Worm (Caenorhabditis elegans) whole organism, L2 larva: ENCODE results near the gene C54D10.3.

Experiments
- C34F6.9 ChIP-seq: fragments of 150-350 bp; optimal IDR thresholded peaks from 2 replicates; lab custom pipeline; 2014; ENCODE audit warnings: missing biosample characterization, missing genetic modification characterization
- F13H6.1 ChIP-seq: sonication (generic microtip); optimal IDR thresholded peaks from 2 replicates; lab custom pipeline; 2016; ENCODE audit warnings: missing genetic modification characterization, missing compliant biosample characterization
- R02D3.7 ChIP-seq: fragments of 150-350 bp; optimal IDR thresholded peaks from 2 replicates; lab custom pipeline; 2014; ENCODE audit warnings: missing biosample characterization, missing genetic modification characterization
- alr-1 ChIP-seq: fragments of 150-350 bp; optimal IDR thresholded peaks from 2 replicates; lab custom pipeline; 2014; ENCODE audit warnings: missing biosample characterization, missing genetic modification characterization
- aly-2 ChIP-seq: fragments of 150-350 bp; optimal IDR thresholded peaks from 2 replicates; lab custom pipeline; 2014; ENCODE audit warnings: missing biosample characterization, missing genetic modification characterization
- ama-1 ChIP-seq: fragments of 150-350 bp; optimal IDR thresholded peaks from 2 replicates; lab custom pipeline; 2018; ENCODE audit warnings: inconsistent platforms
- blmp-1 ChIP-seq: sonication (generic microtip); optimal IDR thresholded peaks from 2 replicates; lab custom pipeline; 2017; ENCODE audit warnings: missing genetic modification characterization, mild to moderate bottlenecking, missing compliant biosample characterization, antibody characterized with exemption, moderate library complexity; ENCODE audit not compliant: insufficient read depth
- ceh-16 ChIP-seq: fragments of 150-350 bp; optimal IDR thresholded peaks from 2 replicates; lab custom pipeline; 2014; ENCODE audit warnings: missing biosample characterization, missing genetic modification characterization
- crh-2 ChIP-seq: sonication (generic microtip); optimal IDR thresholded peaks from 2 replicates; lab custom pipeline; 2017; ENCODE audit warnings: missing biosample characterization, missing genetic modification characterization
- dmd-4 ChIP-seq: sonication (generic microtip); optimal IDR thresholded peaks from 2 replicates; lab custom pipeline; 2017; ENCODE audit warnings: missing biosample characterization, missing genetic modification characterization
- elt-1 ChIP-seq: fragments of 150-350 bp; optimal IDR thresholded peaks from 2 replicates; lab custom pipeline; 2014; ENCODE audit warnings: missing biosample characterization, missing genetic modification characterization
- fos-1 ChIP-seq: fragments of 150-350 bp; optimal IDR thresholded peaks from 2 replicates; lab custom pipeline; 2014; ENCODE audit warnings: missing biosample characterization, missing genetic modification characterization
- gmeb-1 ChIP-seq: fragments of 150-350 bp; optimal IDR thresholded peaks from 2 replicates; lab custom pipeline; 2014; ENCODE audit warnings: missing biosample characterization, missing genetic modification characterization
- lin-13 ChIP-seq: fragments of 150-350 bp; optimal IDR thresholded peaks from 2 replicates; lab custom pipeline; 2014; ENCODE audit warnings: missing biosample characterization, missing genetic modification reagents, missing genetic modification characterization
- lsy-2 ChIP-seq, 2 experiments: fragments of 150-350 bp in 1 of 2; sonication (generic microtip) in 1 of 2; optimal IDR thresholded peaks; 2 replicates each; lab custom pipeline; 2014 to 2017; ENCODE audit warnings: missing biosample characterization in 2 of 2, missing genetic modification characterization in 2 of 2
- mbf-1 ChIP-seq: sonication (generic microtip); optimal IDR thresholded peaks from 2 replicates; lab custom pipeline; 2017; ENCODE audit warnings: missing biosample characterization, missing genetic modification characterization
- nhr-10 ChIP-seq: sonication (generic microtip); optimal IDR thresholded peaks from 2 replicates; lab custom pipeline; 2017; ENCODE audit warnings: missing biosample characterization, missing genetic modification characterization
- nhr-129 ChIP-seq: fragments of 150-350 bp; optimal IDR thresholded peaks from 2 replicates; lab custom pipeline; 2014; ENCODE audit warnings: missing biosample characterization, missing genetic modification characterization
- nhr-21 ChIP-seq: fragments of 150-350 bp; optimal IDR thresholded peaks from 2 replicates; lab custom pipeline; 2014; ENCODE audit warnings: missing biosample characterization, missing genetic modification characterization
- nhr-23 ChIP-seq: fragments of 150-350 bp; optimal IDR thresholded peaks from 2 replicates; lab custom pipeline; 2014; ENCODE audit warnings: missing biosample characterization, missing genetic modification reagents, missing genetic modification characterization
- nhr-237 ChIP-seq: fragments of 150-350 bp; optimal IDR thresholded peaks from 2 replicates; lab custom pipeline; 2014; ENCODE audit warnings: missing biosample characterization, missing genetic modification characterization
- nhr-25 ChIP-seq: fragments of 150-350 bp; sonication (generic microtip); optimal IDR thresholded peaks from 3 replicates; lab custom pipeline; 2014; ENCODE audit warnings: missing biosample characterization, missing genetic modification characterization
- nhr-77 ChIP-seq: fragments of 150-350 bp; optimal IDR thresholded peaks from 2 replicates; lab custom pipeline; 2014; ENCODE audit warnings: missing biosample characterization, missing genetic modification characterization
- sem-4 ChIP-seq: fragments of 150-350 bp; optimal IDR thresholded peaks from 2 replicates; lab custom pipeline; 2014; ENCODE audit warnings: missing biosample characterization, missing genetic modification reagents, missing genetic modification characterization
- skn-1 ChIP-seq: sonication (generic microtip); optimal IDR thresholded peaks from 2 replicates; lab custom pipeline; 2017; ENCODE audit warnings: missing biosample characterization, missing genetic modification characterization
- sma-3 ChIP-seq: sonication (generic microtip); optimal IDR thresholded peaks from 2 replicates; lab custom pipeline; 2016; ENCODE audit warnings: missing genetic modification reagents, missing genetic modification characterization, missing compliant biosample characterization
- sma-9 ChIP-seq, 2 experiments: fragments of 150-350 bp in 1 of 2; sonication (generic microtip) in 1 of 2; optimal IDR thresholded peaks; 2 replicates each; lab custom pipeline; 2014 to 2016; ENCODE audit warnings: missing genetic modification characterization in 2 of 2, mild to moderate bottlenecking in 1 of 2, missing biosample characterization in 1 of 2, missing compliant biosample characterization in 1 of 2, missing genetic modification reagents in 1 of 2, moderate library complexity in 1 of 2
- snpc-4 ChIP-seq: fragments of 150-350 bp; optimal IDR thresholded peaks from 2 replicates; lab custom pipeline; 2014; ENCODE audit warnings: missing biosample characterization, missing genetic modification characterization
- unc-39 ChIP-seq: fragments of 150-350 bp; optimal IDR thresholded peaks from 2 replicates; lab custom pipeline; 2014; ENCODE audit warnings: missing biosample characterization, missing genetic modification characterization
- unc-62 ChIP-seq: fragments of 150-350 bp; optimal IDR thresholded peaks from 2 replicates; lab custom pipeline; 2014; ENCODE audit warnings: missing biosample characterization, missing genetic modification reagents, missing genetic modification characterization
- zag-1 ChIP-seq: fragments of 150-350 bp; optimal IDR thresholded peaks from 2 replicates; lab custom pipeline; 2014; ENCODE audit warnings: missing biosample characterization, missing genetic modification characterization
- ztf-11 ChIP-seq: sonication (generic microtip); optimal IDR thresholded peaks from 2 replicates; lab custom pipeline; 2017; ENCODE audit warnings: missing biosample characterization, missing genetic modification characterization

Gene C54D10.3

ce11 chrV:12410416-12411001 is 7.9 kb upstream of the C54D10.3 start, which contains the start of gene hrg-2:
Gene hrg-2, minus strand, starts transcription at chrV:12410513.
- TF ChIP-seq ceh-16 = no peak
- peak; percentile 96 for TF ChIP-seq nhr-129 (tag; lab: Kevin White, UChicago)
- peak; percentile 55 for TF ChIP-seq sma-9 (GFP tag; optimal IDR thresholded peaks at IDR 0.05; lab: Kevin White, UChicago)
- no peak for TF ChIP-seq sma-9 (tag; optimal IDR thresholded peaks at IDR 0.05; lab: Kevin White, UChicago)
- TF ChIP-seq mbf-1 (tag; lab: Kevin White, UChicago) = no peak
- TF ChIP-seq lsy-2 (tag; optimal IDR thresholded peaks at IDR 0.05; lab: Kevin White, UChicago) = peak in 1 of 2 experiments; percentile 12
- peak; percentile 24 for TF ChIP-seq nhr-21 (tag; lab: Kevin White, UChicago)
- TF ChIP-seq nhr-25 (tag; lab: Kevin White, UChicago) = peak; percentile 85

- TF ChIP-seq nhr-25 (tag; lab: Kevin White, UChicago) = peak; percentile 12
- no peak for TF ChIP-seq crh-2 (tag; lab: Kevin White, UChicago)
- peak; percentile 13 for TF ChIP-seq blmp-1 (tag; lab: Kevin White, UChicago)
- no peak for TF ChIP-seq mbf-1 (tag; lab: Kevin White, UChicago)
- peak; percentile 42 for TF ChIP-seq sma-9 (GFP tag; optimal IDR thresholded peaks at IDR 0.05; lab: Kevin White, UChicago)
- no peak for TF ChIP-seq sma-9 (tag; optimal IDR thresholded peaks at IDR 0.05; lab: Kevin White, UChicago)
- TF ChIP-seq, all 48 proteins: peak for 3
Observed at ce11 chrV:12411909-12412308, 6.5 kb upstream of the C54D10.3 start, which contains the start of gene cdr-7. Gene cdr-7, minus strand, starts transcription at chrV:12412113.

ce11 chrV:12412321-12412720 is 6.1 kb upstream of the C54D10.3 start:
- TF ChIP-seq lsy-2 (tag; optimal IDR thresholded peaks at IDR 0.05; lab: Kevin White, UChicago) (no peak), nhr-23 (no peak), zag-1 (tag; lab: Kevin White, UChicago) (no peak), alr-1 (no peak), R02D3.7 (tag; lab: Kevin White, UChicago) (no peak), aly-2 (tag; lab: Kevin White, UChicago) (no peak), gmeb-1 (no peak), elt-1 (tag; lab: Kevin White, UChicago) (no peak), nhr-77 (tag; lab: Kevin White, UChicago) (no peak)

- TF ChIP-seq F13H6.1 (tag; lab: Kevin White, UChicago) (peak; percentile 18), lin-13 (GFP tag; lab: Kevin White, UChicago) (no peak), alr-1 (no peak), C34F6.9 (tag; lab: Kevin White, UChicago) (peak; percentile 32), sma-9 (GFP tag; optimal IDR thresholded peaks at IDR 0.05; lab: Kevin White, UChicago) (peak; percentile 65), sma-9 (tag; optimal IDR thresholded peaks at IDR 0.05; lab: Kevin White, UChicago) (no peak), sma-3 (GFP tag; lab: Kevin White, UChicago) (no peak), fos-1 (tag; lab: Kevin White, UChicago) (peak; percentile 30), ama-1 (lab: Kevin White, UChicago) (no peak), lsy-2 (tag; optimal IDR thresholded peaks at IDR 0.05; lab: Kevin White, UChicago) (peak in 1 of 2 experiments; percentile 3)
Observed at ce11 chrV:12413651-12414114, 4.7 kb upstream of the C54D10.3 start, which contains the start of gene cdr-6. Gene cdr-6, minus strand, starts transcription at chrV:12413701.

ce11 chrV:12414362-12414761 is 4.0 kb upstream of the C54D10.3 start:
- TF ChIP-seq sma-3 (GFP tag; lab: Kevin White, UChicago) (no peak), skn-1 (tag; lab: Kevin White, UChicago) (peak; percentile 81), dmd-4 (no peak), snpc-4 (tag; lab: Kevin White, UChicago) (no peak), unc-39 (tag; lab: Kevin White, UChicago) (no peak), nhr-23 (no peak), ztf-11 (tag; lab: Kevin White, UChicago) (no peak), nhr-237 (tag; lab: Kevin White, UChicago) (no peak), ama-1 (lab: Kevin White, UChicago) (no peak), nhr-10 (tag; lab: Kevin White, UChicago) (no peak), lsy-2 (tag; optimal IDR thresholded peaks at IDR 0.05; lab: Kevin White, UChicago) (no peak), nhr-25 (tag; lab: Kevin White, UChicago) (no peak), fos-1 (tag; lab: Kevin White, UChicago) (peak; percentile 59), sem-4 (no peak), unc-62 (GFP tag; lab: Kevin White, UChicago) (no peak), blmp-1 (tag; lab: Kevin White, UChicago) (no peak)
- TF ChIP-seq, all 48 proteins: peak for 2
